Worm (Caenorhabditis elegans) whole organism, L4 larva: ENCODE measurements around the gene F47G3.1.

Source experiments
- D1046.2 ChIP-seq: fragments of 200-800 bp; sonication (Bioruptor generic); IDR thresholded peaks from 2 replicates; pipeline ENCODE4 v1.3.6; 2022; ENCODE audit warnings: missing genetic modification characterization, missing compliant biosample characterization
- F10B5.3 ChIP-seq: sonication (generic microtip); optimal IDR thresholded peaks from 2 replicates; lab custom pipeline; 2016; ENCODE audit warnings: mild to moderate bottlenecking, missing genetic modification characterization, missing compliant biosample characterization
- F37D6.2 ChIP-seq: sonication (generic microtip); optimal IDR thresholded peaks from 2 replicates; lab custom pipeline; 2016; ENCODE audit warnings: mild to moderate bottlenecking, missing genetic modification characterization, missing compliant biosample characterization
- T20F7.1 ChIP-seq: fragments of 200-800 bp; sonication (Bioruptor generic); optimal IDR thresholded peaks from 2 replicates; lab custom pipeline; 2018; ENCODE audit warnings: mild to moderate bottlenecking, missing genetic modification characterization, missing compliant biosample characterization
- T26A8.4 ChIP-seq: fragments of 200-800 bp; sonication (Bioruptor generic); IDR thresholded peaks from 2 replicates; pipeline ENCODE4 v1.3.6; 2022; ENCODE audit warnings: missing genetic modification characterization, missing compliant biosample characterization
- Y105C5A.15 ChIP-seq: fragments of 200-800 bp; sonication (Bioruptor generic); IDR thresholded peaks from 2 replicates; pipeline ENCODE4 v1.3.6; 2022; ENCODE audit warnings: missing genetic modification characterization, missing compliant biosample characterization
- Y75B8A.6 ChIP-seq: fragments of 200-800 bp; sonication (Bioruptor generic); IDR thresholded peaks from 2 replicates; pipeline ENCODE4 v1.3.6; 2022; ENCODE audit warnings: missing genetic modification reagents, missing genetic modification characterization, missing compliant biosample characterization
- ZK337.2 ChIP-seq: fragments of 200-800 bp; sonication (Bioruptor generic); IDR thresholded peaks from 2 replicates; pipeline ENCODE4 v1.3.6; 2022; ENCODE audit warnings: missing genetic modification reagents, missing genetic modification characterization, missing compliant biosample characterization
- ZK546.5 ChIP-seq, 2 experiments: sonication (generic microtip); optimal IDR thresholded peaks; 2 replicates each; lab custom pipeline; 2017; ENCODE audit warnings: missing biosample characterization in 2 of 2, missing genetic modification characterization in 2 of 2
- aha-1 ChIP-seq: fragments of 150-350 bp; peaks from one replicate; lab custom pipeline; 2014; ENCODE audit warnings: missing biosample characterization, missing genetic modification characterization
- ceh-20 ChIP-seq: fragments of 200-800 bp; sonication (Bioruptor generic); IDR thresholded peaks from 2 replicates; pipeline ENCODE4 v1.3.6; 2022; ENCODE audit warnings: missing genetic modification reagents, missing genetic modification characterization, missing compliant biosample characterization
- ceh-62 ChIP-seq: sonication (generic microtip); optimal IDR thresholded peaks from 2 replicates; lab custom pipeline; 2017; ENCODE audit warnings: missing biosample characterization, missing genetic modification characterization
- daf-16 ChIP-seq, 3 experiments: sonication (generic microtip); optimal IDR thresholded peaks; 2 replicates each; lab custom pipeline; 2016 to 2017; ENCODE audit warnings: missing genetic modification characterization in 3 of 3, missing genetic modification reagents in 3 of 3, mild to moderate bottlenecking in 2 of 3, missing compliant biosample characterization in 2 of 3, missing biosample characterization in 1 of 3, moderate library complexity in 1 of 3
- dmd-6 ChIP-seq: fragments of 200-800 bp; sonication (Bioruptor generic); IDR thresholded peaks from 2 replicates; pipeline ENCODE4 v1.3.6; 2022; ENCODE audit warnings: missing genetic modification reagents, missing genetic modification characterization, missing compliant biosample characterization
- dpl-1 ChIP-seq: fragments of 150-350 bp; optimal IDR thresholded peaks from 2 replicates; lab custom pipeline; 2014; ENCODE audit warnings: missing biosample characterization, missing genetic modification reagents, missing genetic modification characterization
- dve-1 ChIP-seq: sonication (generic microtip); optimal IDR thresholded peaks from 2 replicates; lab custom pipeline; 2017; ENCODE audit warnings: antibody characterized with exemption, mild to moderate bottlenecking, missing genetic modification characterization, missing compliant biosample characterization; ENCODE audit not compliant: insufficient read depth
- gei-8 ChIP-seq: fragments of 200-800 bp; sonication (Bioruptor generic); optimal IDR thresholded peaks from 2 replicates; lab custom pipeline; 2018; ENCODE audit warnings: mild to moderate bottlenecking, missing genetic modification characterization, missing compliant biosample characterization
- hlh-11 ChIP-seq: fragments of 200-800 bp; sonication (Bioruptor generic); optimal IDR thresholded peaks from 2 replicates; lab custom pipeline; 2018; ENCODE audit warnings: mild to moderate bottlenecking, missing genetic modification characterization, missing compliant biosample characterization
- lim-7 ChIP-seq: fragments of 200-800 bp; sonication (Bioruptor generic); IDR thresholded peaks from 2 replicates; pipeline ENCODE4 v1.3.6; 2022; ENCODE audit warnings: missing genetic modification characterization, missing compliant biosample characterization
- lin-15B ChIP-seq: fragments of 150-350 bp; sonication (generic microtip); optimal IDR thresholded peaks from 3 replicates; lab custom pipeline; 2014; ENCODE audit warnings: missing biosample characterization, missing genetic modification characterization
- madf-5 ChIP-seq, 2 experiments: fragments of 200-800 bp; sonication (Bioruptor generic); IDR thresholded peaks; 2 replicates each; pipeline ENCODE4 v1.3.6; 2022; ENCODE audit warnings: missing compliant biosample characterization in 2 of 2, missing genetic modification characterization in 2 of 2
- madf-9 ChIP-seq: fragments of 200-800 bp; sonication (Bioruptor generic); conservative IDR thresholded peaks from 2 replicates; pipeline ENCODE4 v1.3.6; 2022; ENCODE audit warnings: missing genetic modification reagents, missing genetic modification characterization, missing compliant biosample characterization
- mdl-1 ChIP-seq, 2 experiments: fragments of 150-350 bp in 1 of 2; sonication (generic microtip) in 1 of 2; optimal IDR thresholded peaks; 2 replicates each; lab custom pipeline; 2014 to 2017; ENCODE audit warnings: missing biosample characterization in 2 of 2, missing genetic modification characterization in 2 of 2
- mep-1 ChIP-seq: fragments of 150-350 bp; sonication (generic microtip); optimal IDR thresholded peaks from 3 replicates; lab custom pipeline; 2014; ENCODE audit warnings: missing biosample characterization, missing genetic modification characterization
- mxl-2 ChIP-seq: fragments of 200-800 bp; sonication (Bioruptor generic); conservative IDR thresholded peaks from 2 replicates; pipeline ENCODE4 v1.3.6; 2022; ENCODE audit warnings: missing genetic modification reagents, missing genetic modification characterization, missing compliant biosample characterization
- nhr-237 ChIP-seq: sonication (generic microtip); optimal IDR thresholded peaks from 2 replicates; lab custom pipeline; 2017; ENCODE audit warnings: missing biosample characterization, missing genetic modification characterization
- nhr-28 ChIP-seq: fragments of 150-350 bp; optimal IDR thresholded peaks from 2 replicates; lab custom pipeline; 2014; ENCODE audit warnings: missing biosample characterization, missing genetic modification characterization
- nhr-48 ChIP-seq: sonication (generic microtip); optimal IDR thresholded peaks from 2 replicates; lab custom pipeline; 2016; ENCODE audit warnings: mild to moderate bottlenecking, missing genetic modification characterization, missing compliant biosample characterization
- nhr-6 ChIP-seq: fragments of 150-350 bp; optimal IDR thresholded peaks from 2 replicates; lab custom pipeline; 2014; ENCODE audit warnings: missing biosample characterization, missing genetic modification characterization
- php-3 ChIP-seq: fragments of 200-800 bp; sonication (Bioruptor generic); IDR thresholded peaks from 2 replicates; pipeline ENCODE4 v1.3.6; 2022; ENCODE audit warnings: missing genetic modification reagents, missing genetic modification characterization, missing compliant biosample characterization
- pqm-1 ChIP-seq: sonication (generic microtip); optimal IDR thresholded peaks from 2 replicates; lab custom pipeline; 2017; ENCODE audit warnings: missing biosample characterization, missing genetic modification characterization
- spr-3 ChIP-seq: fragments of 200-800 bp; sonication (Bioruptor generic); optimal IDR thresholded peaks from 2 replicates; lab custom pipeline; 2018; ENCODE audit warnings: mild to moderate bottlenecking, missing genetic modification characterization, missing compliant biosample characterization
- tra-1 ChIP-seq: fragments of 200-800 bp; sonication (Bioruptor generic); IDR thresholded peaks from 2 replicates; pipeline ENCODE4 v1.3.6; 2022; ENCODE audit warnings: missing genetic modification reagents, missing genetic modification characterization, missing compliant biosample characterization
- unc-130 ChIP-seq: sonication (generic microtip); optimal IDR thresholded peaks from 2 replicates; lab custom pipeline; 2016; ENCODE audit warnings: missing genetic modification reagents, missing genetic modification characterization, missing compliant biosample characterization
- unc-39 ChIP-seq: sonication (generic microtip); optimal IDR thresholded peaks from 2 replicates; lab custom pipeline; 2017; ENCODE audit warnings: missing biosample characterization, missing genetic modification characterization
- unc-62 ChIP-seq, 3 experiments: fragments of 150-350 bp in 1 of 3; sonication (generic microtip); optimal IDR thresholded peaks in 2 of 3; peaks in 1 of 3; 1 replicate in 1 of 3; 2 replicates in 2 of 3; lab custom pipeline; 2014 to 2017; ENCODE audit warnings: missing biosample characterization in 3 of 3, missing genetic modification characterization in 3 of 3, missing genetic modification reagents in 3 of 3, missing genotype in 1 of 3
- zfp-3 ChIP-seq: fragments of 200-800 bp; sonication (Bioruptor generic); conservative IDR thresholded peaks from 2 replicates; pipeline ENCODE4 v1.3.6; 2022; ENCODE audit warnings: missing genetic modification reagents, missing genetic modification characterization, missing compliant biosample characterization

Gene F47G3.1

DNA sequence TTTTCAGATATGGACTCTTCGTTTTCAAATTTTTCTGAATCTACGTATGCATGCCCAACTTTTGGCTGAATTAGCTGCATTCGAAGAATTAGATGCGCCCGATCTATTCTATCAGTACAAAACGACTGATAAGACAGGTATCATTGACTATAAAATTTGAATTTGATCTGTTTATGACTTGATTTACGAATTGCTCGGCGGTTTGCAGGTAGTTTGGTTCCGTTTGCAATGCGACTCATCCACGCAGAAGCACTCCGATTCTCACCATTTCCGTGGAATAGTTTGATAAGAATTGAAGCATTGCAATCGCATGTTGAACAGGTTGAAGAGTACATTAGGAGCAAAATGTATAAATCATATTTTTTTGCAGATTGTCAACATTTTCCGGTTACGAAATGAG is 25.4 kb downstream of the F47G3.1 start:
- TF ChIP-seq T20F7.1 (GFP tag; lab: Kevin White, UChicago) (no peak), zfp-3 (GFP tag; lab: Robert Waterston, UW) (no peak), php-3 (GFP tag; lab: Robert Waterston, UW) (peak; percentile 53; the same call in 1 of the 2 replicates), daf-16 (GFP tag; optimal IDR thresholded peaks at IDR 0.05; lab: Kevin White, UChicago) (no peak), daf-16 (tag; optimal IDR thresholded peaks at IDR 0.05; lab: Kevin White, UChicago) (peak; percentile 49), aha-1 (peak; percentile 68), madf-9 (GFP tag; lab: Robert Waterston, UW) (no peak), nhr-28 (tag; lab: Kevin White, UChicago) (peak; percentile 38), ceh-62 (tag; lab: Kevin White, UChicago) (no peak), unc-130 (GFP tag; lab: Kevin White, UChicago) (no peak), dmd-6 (GFP tag; lab: Robert Waterston, UW) (peak; percentile 84), mxl-2 (GFP tag; lab: Robert Waterston, UW) (no peak), mep-1 (tag; lab: Kevin White, UChicago) (no peak), nhr-48 (tag; lab: Kevin White, UChicago) (no peak), pqm-1 (tag; lab: Kevin White, UChicago) (peak; percentile 49), gei-8 (GFP tag; lab: Kevin White, UChicago) (no peak), tra-1 (GFP tag; lab: Robert Waterston, UW) (no peak), hlh-11 (tag; lab: Kevin White, UChicago) (peak; percentile 51), ZK546.5 (tag; optimal IDR thresholded peaks at IDR 0.05; lab: Kevin White, UChicago) (no peak), ceh-20 (GFP tag; lab: Robert Waterston, UW) (0 out of 2 replicates have a peak, but pooled peaks have one; percentile 39), unc-39 (tag; lab: Kevin White, UChicago) (no peak)
- TF ChIP-seq, all 104 proteins: peak for 8

- TF ChIP-seq T26A8.4 (GFP tag; lab: Robert Waterston, UW), result no peak
- no peak for TF ChIP-seq spr-3
- TF ChIP-seq Y75B8A.6 (GFP tag; lab: Robert Waterston, UW), result no peak
- TF ChIP-seq nhr-48 (tag; lab: Kevin White, UChicago), result no peak
- TF ChIP-seq T20F7.1 (GFP tag; lab: Kevin White, UChicago), result no peak
- TF ChIP-seq madf-5 (GFP tag; IDR thresholded peaks at IDR 0.05; lab: Robert Waterston, UW), result no peak
- TF ChIP-seq unc-39 (tag; lab: Kevin White, UChicago), result no peak
- TF ChIP-seq Y105C5A.15 (GFP tag; lab: Robert Waterston, UW), result no peak
- TF ChIP-seq ZK337.2 (GFP tag; lab: Robert Waterston, UW), result no peak
- TF ChIP-seq nhr-237 (tag; lab: Kevin White, UChicago), result no peak
- no peak for TF ChIP-seq lim-7 (GFP tag; lab: Robert Waterston, UW)
- TF ChIP-seq D1046.2 (GFP tag; lab: Robert Waterston, UW), result no peak
- no peak for TF ChIP-seq F37D6.2 (tag; lab: Kevin White, UChicago)
- no peak for TF ChIP-seq dpl-1 (GFP tag; lab: Kevin White, UChicago)
- TF ChIP-seq dve-1 (tag; lab: Kevin White, UChicago), result no peak
Observed at ce11 chrX:2413277-2413676, 27.7 kb downstream of the F47G3.1 start, which contains the start of gene hlh-15. TSS of gene hlh-15 (minus strand) at chrX:2413377.

DNA sequence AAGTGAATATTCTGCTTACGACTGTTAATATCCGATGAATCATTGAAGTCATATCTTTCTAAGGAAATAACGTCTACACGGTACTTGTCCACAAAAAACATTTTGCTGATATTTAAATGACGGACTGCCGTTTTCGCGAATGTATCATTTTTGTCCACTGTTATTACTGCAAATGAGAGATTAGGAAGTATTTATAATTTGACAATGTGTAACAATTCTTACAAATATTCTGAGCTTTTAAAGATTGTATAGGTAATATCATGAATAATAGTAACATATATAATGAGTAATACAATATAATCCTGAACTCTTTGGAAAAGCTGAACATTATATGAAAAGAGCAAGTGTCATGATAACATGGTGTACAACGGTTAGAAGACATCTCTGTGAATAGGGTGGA is 34.2 kb downstream of the F47G3.1 start, which contains the start of gene glr-7:
Gene glr-7, minus strand, starts transcription at position 101 of the 400 bp plus-strand sequence.
- TF ChIP-seq lim-7 (GFP tag; lab: Robert Waterston, UW) (no peak), gei-8 (GFP tag; lab: Kevin White, UChicago) (no peak), lin-15B (tag; lab: Kevin White, UChicago) (no peak), unc-62 (GFP tag; optimal IDR thresholded peaks at IDR 0.05 in 1 of 2; lab: Kevin White, UChicago) (no peak), unc-62 (tag; optimal IDR thresholded peaks at IDR 0.05; lab: Kevin White, UChicago) (no peak), T26A8.4 (GFP tag; lab: Robert Waterston, UW) (no peak), F10B5.3 (tag; lab: Kevin White, UChicago) (no peak), dve-1 (tag; lab: Kevin White, UChicago) (no peak), mdl-1 (tag; optimal IDR thresholded peaks at IDR 0.05; lab: Kevin White, UChicago) (no peak), spr-3 (no peak), nhr-6 (tag; lab: Kevin White, UChicago) (no peak)
